Fruit fly (Drosophila melanogaster): ENCODE results near the gene CG1983.

- TF ChIP-seq lola (GFP tag; optimal IDR thresholded peaks at IDR 0.05) = no peak
- no peak for TF ChIP-seq pan (optimal IDR thresholded peaks at IDR 0.05)
- no peak for TF ChIP-seq Hr78 (GFP tag; optimal IDR thresholded peaks at IDR 0.05)
- TF ChIP-seq Myc (optimal IDR thresholded peaks at IDR 0.05) = no peak
- TF ChIP-seq usp (GFP tag; optimal IDR thresholded peaks at IDR 0.05) = no peak
- TF ChIP-seq Dif (GFP tag; optimal IDR thresholded peaks at IDR 0.05; ENCODE audit: partially characterized antibody) = no peak
These were observed at the start of gene CG1983, which contains the start of gene CG15530 for dm6 chr3R:30177494-30177893.

All from whole organism, wandering third instar larva.